Fruit fly (Drosophila melanogaster): ENCODE measurements around the gene Kap-alpha1.

The Kap-alpha1 gene

dm6 chr3L:19794203-19794802 lies 12.7 kb upstream of the Kap-alpha1 start (continued):
- peak; percentile 82 for TF ChIP-seq Xbp1 (GFP tag; optimal IDR thresholded peaks at IDR 0.05)
- peak; percentile 80 for TF ChIP-seq CG12299 (tag; optimal IDR thresholded peaks at IDR 0.05)
- TF ChIP-seq Stat92E (GFP tag; optimal IDR thresholded peaks at IDR 0.05) = peak in 1 of 3 experiments; percentile 2
- TF ChIP-seq unpg (GFP tag; optimal IDR thresholded peaks at IDR 0.05) = peak; percentile 70
- TF ChIP-seq tx (GFP tag; optimal IDR thresholded peaks at IDR 0.05) = peak; percentile 68
- TF ChIP-seq CG4424 (GFP tag; optimal IDR thresholded peaks at IDR 0.05) = peak; percentile 86
- TF ChIP-seq usp (GFP tag; optimal IDR thresholded peaks at IDR 0.05) = no peak
- TF ChIP-seq vnd (GFP tag; IDR thresholded peaks at IDR 0.05; ENCODE audit: partially characterized antibody) = peak; percentile 52; the same call in 1 of the 3 replicates
- peak; percentile 81 for TF ChIP-seq CG4707 (GFP tag; optimal IDR thresholded peaks at IDR 0.05)
- TF ChIP-seq CG8388 (GFP tag; optimal IDR thresholded peaks at IDR 0.05) = peak; percentile 72
- peak; percentile 72 for TF ChIP-seq CG10431 (GFP tag; optimal IDR thresholded peaks at IDR 0.05)
- peak; percentile 75 for TF ChIP-seq sob (GFP tag; IDR thresholded peaks at IDR 0.05)
- peak; percentile 57 for TF ChIP-seq CG11247 (GFP tag; IDR thresholded peaks at IDR 0.05)
- TF ChIP-seq CG34376 (GFP tag; optimal IDR thresholded peaks at IDR 0.05) = peak; percentile 92
- peak; percentile 45 for TF ChIP-seq MBD-R2 (GFP tag; IDR thresholded peaks at IDR 0.05)
- no peak for TF ChIP-seq ftz-f1 (GFP tag; optimal IDR thresholded peaks at IDR 0.05)
- TF ChIP-seq CG1529 (GFP tag; optimal IDR thresholded peaks at IDR 0.05) = peak; percentile 73
- TF ChIP-seq rib (GFP tag; IDR thresholded peaks at IDR 0.05) = peak; percentile 57
- TF ChIP-seq Mes4 (GFP tag; optimal IDR thresholded peaks at IDR 0.05) = peak; percentile 71
- TF ChIP-seq CG10543 (GFP tag; optimal IDR thresholded peaks at IDR 0.05) = peak; percentile 96
- peak; percentile 64; the same call in 1 of the 2 replicates for TF ChIP-seq CG6272 (GFP tag; IDR thresholded peaks at IDR 0.05)
- peak; percentile 12; the same call in 1 of the 2 replicates for TF ChIP-seq peb (GFP tag; IDR thresholded peaks at IDR 0.05)
- no peak for TF ChIP-seq CG31388 (GFP tag; optimal IDR thresholded peaks at IDR 0.05)
- no peak; the same call in 1 of the 2 replicates for TF ChIP-seq GATAe (GFP tag; conservative IDR thresholded peaks at IDR 0.05)
- peak; percentile 83 for TF ChIP-seq CG1233 (GFP tag; optimal IDR thresholded peaks at IDR 0.05)
- TF ChIP-seq CG7987 (GFP tag; optimal IDR thresholded peaks at IDR 0.05) = peak; percentile 40
- peak in 1 of 3 experiments; percentile 77 for TF ChIP-seq lola (GFP tag; optimal IDR thresholded peaks at IDR 0.05)
- peak; percentile 55 for TF ChIP-seq sens-2 (GFP tag; IDR thresholded peaks at IDR 0.05)
- peak; percentile 73 for TF ChIP-seq slp2 (GFP tag; optimal IDR thresholded peaks at IDR 0.05)
- TF ChIP-seq CG3407 (GFP tag; optimal IDR thresholded peaks at IDR 0.05) = peak; percentile 73
- TF ChIP-seq CG1647 (GFP tag; optimal IDR thresholded peaks at IDR 0.05) = peak; percentile 13
- peak; percentile 51 for TF ChIP-seq CG3838 (GFP tag; optimal IDR thresholded peaks at IDR 0.05)
- peak; percentile 35; the same call in 1 of the 3 replicates for TF ChIP-seq CG7963 (GFP tag; IDR thresholded peaks at IDR 0.05; ENCODE audit: partially characterized antibody)
- TF ChIP-seq Dad (GFP tag; optimal IDR thresholded peaks at IDR 0.05) = peak; percentile 35
- peak; percentile 37 for TF ChIP-seq CG10366 (GFP tag; IDR thresholded peaks at IDR 0.05)
- no peak for TF ChIP-seq sd (tag; optimal IDR thresholded peaks at IDR 0.05)
- TF ChIP-seq Atf3 (GFP tag; optimal IDR thresholded peaks at IDR 0.05) = peak; percentile 48
- TF ChIP-seq insv (GFP tag; optimal IDR thresholded peaks at IDR 0.05) = peak in 1 of 2 experiments; percentile 63
- TF ChIP-seq CG15514 (GFP tag; optimal IDR thresholded peaks at IDR 0.05) = no peak
- peak; percentile 87 for TF ChIP-seq PHDP (tag; optimal IDR thresholded peaks at IDR 0.05)
- TF ChIP-seq slou (GFP tag; optimal IDR thresholded peaks at IDR 0.05) = peak; percentile 72
- no peak for TF ChIP-seq hb (GFP tag; IDR thresholded peaks at IDR 0.05; ENCODE audit: partially characterized antibody)
- no peak for TF ChIP-seq CG4360 (GFP tag; IDR thresholded peaks at IDR 0.05)
- peak; percentile 66 for TF ChIP-seq dmrt11E (tag; optimal IDR thresholded peaks at IDR 0.05)
- TF ChIP-seq Atf-2 (GFP tag; optimal IDR thresholded peaks at IDR 0.05) = peak; percentile 79
- peak; percentile 74 for TF ChIP-seq Bteb2 (GFP tag; optimal IDR thresholded peaks at IDR 0.05)
- peak; percentile 83 for TF ChIP-seq Ssrp (tag; optimal IDR thresholded peaks at IDR 0.05)
- TF ChIP-seq stc (GFP tag; IDR thresholded peaks at IDR 0.05) = peak; percentile 64
- no peak for TF ChIP-seq tll (GFP tag; optimal IDR thresholded peaks at IDR 0.05)

Data from whole organism, embryonic.